Worm (Caenorhabditis elegans) whole organism, L1 larva: ENCODE measurements around the gene Y102A11A.5.
A peak's percentile ranks its signal among the peaks of the same experiment; 100 is the strongest.

Experiments
- ceh-82 ChIP-seq, 3 experiments: fragments of 150-350 bp in 1 of 3; sonication (generic microtip) in 2 of 3; optimal IDR thresholded peaks; 2 replicates each; lab custom pipeline; 2014 to 2017; ENCODE audit warnings: missing biosample characterization in 3 of 3, missing genetic modification characterization in 3 of 3
- elt-3 ChIP-seq, 6 experiments: fragments of 150-350 bp in 1 of 6; sonication (generic microtip); optimal IDR thresholded peaks; 2 replicates each; lab custom pipeline; 2017 to 2018; ENCODE audit warnings: missing biosample characterization in 6 of 6, missing genetic modification characterization in 6 of 6, inconsistent platforms in 1 of 6
- ets-5 ChIP-seq: fragments of 200-800 bp; sonication (Bioruptor generic); IDR thresholded peaks from 2 replicates; pipeline ENCODE4 v1.3.6; 2022; ENCODE audit warnings: missing genetic modification characterization, missing compliant biosample characterization
- lin-39 ChIP-seq: fragments of 150-350 bp; optimal IDR thresholded peaks from 2 replicates; lab custom pipeline; 2014; ENCODE audit warnings: missing biosample characterization, missing genetic modification reagents, missing genetic modification characterization
- mdl-1 ChIP-seq, 2 experiments: fragments of 150-350 bp; optimal IDR thresholded peaks; 2 replicates each; lab custom pipeline; 2014 to 2017; ENCODE audit warnings: missing biosample characterization in 2 of 2, missing genetic modification characterization in 2 of 2, inconsistent platforms in 1 of 2
- nhr-76 ChIP-seq: sonication (generic microtip); optimal IDR thresholded peaks from 2 replicates; lab custom pipeline; 2017; ENCODE audit warnings: missing biosample characterization, missing genetic modification characterization
- skn-1 ChIP-seq: fragments of 150-350 bp; optimal IDR thresholded peaks from 2 replicates; lab custom pipeline; 2014; ENCODE audit warnings: missing biosample characterization, missing genetic modification characterization
- snpc-4 ChIP-seq: fragments of 150-350 bp; optimal IDR thresholded peaks from 2 replicates; lab custom pipeline; 2014; ENCODE audit warnings: missing biosample characterization, missing genetic modification characterization
- sox-4 ChIP-seq: sonication (generic microtip); optimal IDR thresholded peaks from 2 replicates; lab custom pipeline; 2016; ENCODE audit warnings: missing genetic modification characterization, missing compliant biosample characterization

ce11 chrX:2071392-2072001, 40.1 kb upstream of the Y102A11A.5 start:
- TF ChIP-seq mdl-1 (tag; optimal IDR thresholded peaks at IDR 0.05; lab: Kevin White, UChicago) (peak; percentile 7 to 94), ceh-82 (tag; optimal IDR thresholded peaks at IDR 0.05; lab: Kevin White, UChicago) (peak; percentile 52 to 87 (median 64)), skn-1 (tag; lab: Kevin White, UChicago) (peak; percentile 97), elt-3 (tag; optimal IDR thresholded peaks at IDR 0.05; lab: Kevin White, UChicago) (peak in 1 of 6 experiments; percentile 50), nhr-76 (no peak), snpc-4 (tag; lab: Kevin White, UChicago) (peak; percentile 71), ets-5 (GFP tag; lab: Robert Waterston, UW) (no peak), sox-4 (tag; lab: Kevin White, UChicago) (peak; percentile 2), lin-39 (tag; lab: Kevin White, UChicago) (no peak)
